Fruit fly (Drosophila melanogaster) whole organism, embryonic: Measurements from ENCODE around the gene att-ORFB.

ENCODE experiments used
- CG10959 ChIP-seq: fragments of 200-800 bp; sonication (Bioruptor generic); IDR thresholded peaks from 2 replicates; pipeline ENCODE4 v1.3.6; 2022; ENCODE audit warnings: missing biosample characterization, missing genetic modification characterization
- CG11504 ChIP-seq: fragments of 200-800 bp; sonication (Bioruptor generic); optimal IDR thresholded peaks from 3 replicates; lab custom pipeline; 2019; ENCODE audit warnings: missing biosample characterization, mild to moderate bottlenecking, missing genetic modification characterization, moderate library complexity
- CG12744 ChIP-seq: fragments of 200-800 bp; sonication (Bioruptor generic); optimal IDR thresholded peaks from 2 replicates; lab custom pipeline; 2016; ENCODE audit warnings: missing biosample characterization, missing genetic modification characterization
- CG13296 ChIP-seq: fragments of 200-800 bp; sonication (Bioruptor generic); optimal IDR thresholded peaks from 3 replicates; lab custom pipeline; 2018; ENCODE audit warnings: missing biosample characterization, mild to moderate bottlenecking, missing genetic modification characterization
- CG14667 ChIP-seq: fragments of 200-800 bp; sonication (Bioruptor generic); IDR thresholded peaks from 2 replicates; pipeline ENCODE4 v1.3.6; 2022; ENCODE audit warnings: missing biosample characterization, missing genetic modification characterization
- CG2678 ChIP-seq: fragments of 200-800 bp; sonication (Bioruptor generic); optimal IDR thresholded peaks from 3 replicates; lab custom pipeline; 2019; ENCODE audit warnings: missing biosample characterization, mild to moderate bottlenecking, missing genetic modification characterization, moderate library complexity
- CG2712 ChIP-seq: fragments of 200-800 bp; optimal IDR thresholded peaks from 3 replicates; lab custom pipeline; 2019; ENCODE audit warnings: missing biosample characterization, mild to moderate bottlenecking, missing genetic modification characterization, moderate library complexity
- CG31388 ChIP-seq: fragments of 200-800 bp; sonication (Bioruptor generic); optimal IDR thresholded peaks from 2 replicates; lab custom pipeline; 2016; ENCODE audit warnings: missing biosample characterization, missing genetic modification characterization
- CG33557 ChIP-seq: fragments of 200-800 bp; sonication (Bioruptor generic); optimal IDR thresholded peaks from 2 replicates; lab custom pipeline; 2019; ENCODE audit warnings: missing biosample characterization, mild to moderate bottlenecking, missing genetic modification characterization, moderate library complexity
- CG3995 ChIP-seq: fragments of 200-800 bp; sonication (Bioruptor generic); optimal IDR thresholded peaks from 3 replicates; lab custom pipeline; 2016; ENCODE audit warnings: missing biosample characterization, missing genetic modification characterization
- CG4328 ChIP-seq: fragments of 200-800 bp; sonication (Bioruptor generic); optimal IDR thresholded peaks from 3 replicates; lab custom pipeline; 2017; ENCODE audit warnings: missing biosample characterization, missing genetic modification reagents, missing genetic modification characterization
- CG5953 ChIP-seq: fragments of 200-800 bp; sonication (Bioruptor generic); IDR thresholded peaks from 2 replicates; pipeline ENCODE4 v1.3.6; 2022; ENCODE audit warnings: missing biosample characterization, missing genetic modification characterization
- CG9437 ChIP-seq: fragments of 200-800 bp; sonication (Bioruptor generic); optimal IDR thresholded peaks from 2 replicates; lab custom pipeline; 2018; ENCODE audit warnings: missing biosample characterization, mild to moderate bottlenecking, missing genetic modification characterization
- Dip3 ChIP-seq: fragments of 200-800 bp; sonication (Bioruptor generic); optimal IDR thresholded peaks from 3 replicates; lab custom pipeline; 2016; ENCODE audit warnings: missing biosample characterization, missing genetic modification characterization
- Dll ChIP-seq: fragments of 200-800 bp; sonication (Bioruptor generic); IDR thresholded peaks from 4 replicates; pipeline ENCODE4 v1.3.6; 2022; ENCODE audit warnings: missing biosample characterization, missing genetic modification characterization; ENCODE audit not compliant: partially characterized antibody
- Dref ChIP-seq: fragments of 200-800 bp; sonication (Bioruptor generic); IDR thresholded peaks from 2 replicates; pipeline ENCODE4 v1.3.6; 2022; ENCODE audit warnings: missing biosample characterization, missing genetic modification characterization
- E2f2 ChIP-seq: fragments of 200-800 bp; sonication (Bioruptor generic); IDR thresholded peaks from 2 replicates; pipeline ENCODE4 v1.3.6; 2022; ENCODE audit warnings: missing biosample characterization, missing genetic modification characterization
- HmgZ ChIP-seq: fragments of 200-800 bp; sonication (Bioruptor generic); optimal IDR thresholded peaks from 2 replicates; lab custom pipeline; 2018; ENCODE audit warnings: missing biosample characterization, mild to moderate bottlenecking, missing genetic modification characterization
- Lhr ChIP-seq: fragments of 200-800 bp; sonication (Bioruptor generic); optimal IDR thresholded peaks from 3 replicates; lab custom pipeline; 2017; ENCODE audit warnings: mild to moderate bottlenecking, missing biosample characterization, missing genetic modification reagents, missing genetic modification characterization
- MTF-1 ChIP-seq: fragments of 200-800 bp; sonication (Bioruptor generic); optimal IDR thresholded peaks from 2 replicates; lab custom pipeline; 2018; ENCODE audit warnings: missing biosample characterization, mild to moderate bottlenecking, missing genetic modification characterization, borderline replicate concordance
- Oaz ChIP-seq: fragments of 200-800 bp; sonication (Bioruptor generic); IDR thresholded peaks from 2 replicates; pipeline ENCODE4 v1.3.6; 2022; ENCODE audit warnings: missing biosample characterization, missing genetic modification characterization
- Stat92E ChIP-seq, 3 experiments: fragments of >200 bp in 2 of 3; fragments of 200-800 bp in 1 of 3; sonication (Bioruptor generic) in 1 of 3; optimal IDR thresholded peaks; 2 replicates each; lab custom pipeline; 2017 to 2019; ENCODE audit warnings: missing biosample characterization in 3 of 3, missing genetic modification characterization in 3 of 3, mild to moderate bottlenecking in 1 of 3, moderate library complexity in 1 of 3
- Vsx1 ChIP-seq: fragments of 200-800 bp; sonication (Bioruptor generic); optimal IDR thresholded peaks from 2 replicates; lab custom pipeline; 2017; ENCODE audit warnings: missing biosample characterization, mild to moderate bottlenecking, missing genetic modification characterization, missing genetic modification reagents
- Xrp1 ChIP-seq: fragments of 200-800 bp; sonication (Bioruptor generic); IDR thresholded peaks from 2 replicates; pipeline ENCODE4 v1.3.6; 2022; ENCODE audit warnings: missing biosample characterization, missing genetic modification characterization
- ac ChIP-seq: fragments of 200-800 bp; sonication (Bioruptor generic); optimal IDR thresholded peaks from 3 replicates; lab custom pipeline; 2017; ENCODE audit warnings: missing biosample characterization, mild to moderate bottlenecking, missing genetic modification characterization
- bsh ChIP-seq, 2 experiments: fragments of 200-800 bp; sonication (Bioruptor generic); optimal IDR thresholded peaks; 2 replicates each; lab custom pipeline; 2017 to 2018; ENCODE audit warnings: mild to moderate bottlenecking in 2 of 2, missing biosample characterization in 2 of 2, missing genetic modification characterization in 2 of 2, moderate library complexity in 1 of 2
- croc ChIP-seq: fragments of 200-800 bp; sonication (Bioruptor generic); conservative IDR thresholded peaks from 3 replicates; pipeline ENCODE4 v1.3.6; 2022; ENCODE audit warnings: missing biosample characterization, missing genetic modification characterization
- dm ChIP-seq: fragments of 200-800 bp; sonication (Bioruptor generic); optimal IDR thresholded peaks from 3 replicates; lab custom pipeline; 2016; ENCODE audit warnings: missing biosample characterization, missing genetic modification characterization
- dmrt11E ChIP-seq: fragments of 200-800 bp; sonication (Bioruptor generic); optimal IDR thresholded peaks from 3 replicates; lab custom pipeline; 2018; ENCODE audit warnings: missing biosample characterization, mild to moderate bottlenecking, missing genetic modification characterization, moderate library complexity
- dpn ChIP-seq, 2 experiments: fragments of 200-800 bp; sonication (Bioruptor generic); optimal IDR thresholded peaks; 3 replicates each; lab custom pipeline; 2016; ENCODE audit warnings: missing biosample characterization in 2 of 2, missing genetic modification characterization in 2 of 2
- exex ChIP-seq: fragments of 200-800 bp; sonication (Bioruptor generic); optimal IDR thresholded peaks from 4 replicates; lab custom pipeline; 2018; ENCODE audit warnings: missing biosample characterization, mild to moderate bottlenecking, missing genetic modification characterization, moderate library complexity
- fd96Cb ChIP-seq: fragments of 200-800 bp; sonication (Bioruptor generic); optimal IDR thresholded peaks from 2 replicates; lab custom pipeline; 2018; ENCODE audit warnings: missing biosample characterization, mild to moderate bottlenecking, missing genetic modification characterization, moderate library complexity
- gce ChIP-seq: fragments of 200-800 bp; sonication (Bioruptor generic); IDR thresholded peaks from 3 replicates; pipeline ENCODE4 v1.3.6; 2022; ENCODE audit warnings: missing biosample characterization, missing genetic modification characterization
- gem ChIP-seq: fragments of 200-800 bp; sonication (Bioruptor generic); optimal IDR thresholded peaks from 2 replicates; lab custom pipeline; 2019; ENCODE audit warnings: missing biosample characterization, mild to moderate bottlenecking, missing genetic modification characterization, moderate library complexity
- grn ChIP-seq: fragments of 200-800 bp; sonication (Bioruptor generic); optimal IDR thresholded peaks from 3 replicates; lab custom pipeline; 2017; ENCODE audit warnings: missing biosample characterization, missing genetic modification characterization
- ken ChIP-seq: fragments of 200-800 bp; sonication (Bioruptor generic); IDR thresholded peaks from 3 replicates; pipeline ENCODE4 v1.3.6; 2022; ENCODE audit warnings: missing biosample characterization, missing genetic modification characterization
- lmd ChIP-seq: fragments of 200-800 bp; sonication (Bioruptor generic); IDR thresholded peaks from 2 replicates; pipeline ENCODE4 v1.3.6; 2022; ENCODE audit warnings: missing biosample characterization, missing genetic modification characterization
- org-1 ChIP-seq: fragments of 200-800 bp; sonication (Bioruptor generic); optimal IDR thresholded peaks from 2 replicates; lab custom pipeline; 2017; ENCODE audit warnings: missing biosample characterization, missing genetic modification characterization
- phol ChIP-seq: fragments of 200-800 bp; sonication (Bioruptor generic); optimal IDR thresholded peaks from 3 replicates; lab custom pipeline; 2018; ENCODE audit warnings: missing biosample characterization, mild to moderate bottlenecking, missing genetic modification characterization, moderate library complexity
- pita ChIP-seq: fragments of 200-800 bp; sonication (Bioruptor generic); optimal IDR thresholded peaks from 2 replicates; lab custom pipeline; 2017; ENCODE audit warnings: missing biosample characterization, mild to moderate bottlenecking, missing genetic modification characterization
- pros ChIP-seq: fragments of 200-800 bp; sonication (Bioruptor generic); optimal IDR thresholded peaks from 3 replicates; lab custom pipeline; 2019; ENCODE audit warnings: missing biosample characterization, mild to moderate bottlenecking, missing genetic modification characterization, moderate library complexity
- rib ChIP-seq: fragments of 200-800 bp; sonication (Bioruptor generic); IDR thresholded peaks from 2 replicates; pipeline ENCODE4 v1.3.6; 2022; ENCODE audit warnings: missing biosample characterization, missing genetic modification characterization
- sisA ChIP-seq: fragments of 200-800 bp; sonication (Bioruptor generic); IDR thresholded peaks from 2 replicates; pipeline ENCODE4 v1.3.6; 2022; ENCODE audit warnings: missing biosample characterization, missing genetic modification characterization
- sug ChIP-seq: fragments of 200-800 bp; optimal IDR thresholded peaks from 2 replicates; lab custom pipeline; 2019; ENCODE audit warnings: missing biosample characterization, mild to moderate bottlenecking, missing genetic modification characterization, moderate library complexity
- tx ChIP-seq: fragments of 200-800 bp; sonication (Bioruptor generic); optimal IDR thresholded peaks from 2 replicates; lab custom pipeline; 2016; ENCODE audit warnings: missing biosample characterization, missing genetic modification characterization
- unpg ChIP-seq: fragments of 200-800 bp; sonication (Bioruptor generic); optimal IDR thresholded peaks from 3 replicates; lab custom pipeline; 2018; ENCODE audit warnings: missing biosample characterization, mild to moderate bottlenecking, missing genetic modification characterization, moderate library complexity
- usp ChIP-seq: fragments of >200 bp; optimal IDR thresholded peaks from 2 replicates; lab custom pipeline; 2017; ENCODE audit warnings: missing biosample characterization, missing genetic modification characterization
- vfl ChIP-seq: fragments of 200-800 bp; sonication (Bioruptor generic); optimal IDR thresholded peaks from 2 replicates; lab custom pipeline; 2016; ENCODE audit warnings: missing biosample characterization, missing genetic modification characterization
- wor ChIP-seq: fragments of 200-800 bp; sonication (Bioruptor generic); IDR thresholded peaks from 2 replicates; pipeline ENCODE4 v1.3.6; 2022; ENCODE audit warnings: missing biosample characterization, missing genetic modification characterization
- zen ChIP-seq: fragments of 200-800 bp; sonication (Bioruptor generic); optimal IDR thresholded peaks from 3 replicates; lab custom pipeline; 2018; ENCODE audit warnings: missing biosample characterization, mild to moderate bottlenecking, missing genetic modification characterization, moderate library complexity
- zf30C ChIP-seq: fragments of 200-800 bp; sonication (Bioruptor generic); optimal IDR thresholded peaks from 3 replicates; lab custom pipeline; 2018; ENCODE audit warnings: missing biosample characterization, mild to moderate bottlenecking, missing genetic modification characterization

Gene att-ORFB

dm6 chr3R:20560668-20561226, 6.5 kb upstream of the att-ORFB start, which contains the start of gene CG5191 (continued):
- TF ChIP-seq Dll (GFP tag; lab: Robert Waterston, UW) (peak; percentile 55; the same call in 3 of the 4 replicates), Dref (GFP tag; lab: Robert Waterston, UW) (no peak), croc (GFP tag; lab: Robert Waterston, UW) (no peak), gem (tag; lab: Kevin White, UChicago) (no peak), pita (GFP tag; lab: Kevin White, UChicago) (no peak), Xrp1 (no peak), vfl (GFP tag; lab: Kevin White, UChicago) (no peak), CG3995 (GFP tag; lab: Kevin White, UChicago) (no peak), ken (GFP tag; lab: Robert Waterston, UW) (no peak), CG12744 (GFP tag; lab: Kevin White, UChicago) (no peak), dmrt11E (no peak), CG4328 (GFP tag; lab: Kevin White, UChicago) (no peak), rib (GFP tag; lab: Robert Waterston, UW) (no peak), exex (tag; lab: Kevin White, UChicago) (no peak), fd96Cb (tag; lab: Kevin White, UChicago) (no peak), CG10959 (GFP tag; lab: Robert Waterston, UW) (no peak), grn (GFP tag; lab: Kevin White, UChicago) (no peak), tx (GFP tag; lab: Kevin White, UChicago) (no peak), pros (GFP tag; lab: Kevin White, UChicago) (no peak), sug (tag; lab: Kevin White, UChicago) (no peak), dm (GFP tag; lab: Kevin White, UChicago) (no peak), CG14667 (GFP tag; lab: Robert Waterston, UW) (no peak), phol (peak; percentile 30), org-1 (GFP tag; lab: Kevin White, UChicago) (no peak), CG2712 (tag; lab: Kevin White, UChicago) (no peak), MTF-1 (GFP tag; lab: Kevin White, UChicago) (no peak), dpn (GFP tag; optimal IDR thresholded peaks at IDR 0.05; lab: Kevin White, UChicago) (no peak), Oaz (GFP tag; lab: Robert Waterston, UW) (no peak), Vsx1 (GFP tag; lab: Kevin White, UChicago) (no peak), E2f2 (GFP tag; lab: Robert Waterston, UW) (no peak), CG13296 (GFP tag; lab: Kevin White, UChicago) (no peak), Stat92E (GFP tag; optimal IDR thresholded peaks at IDR 0.05; lab: Kevin White, UChicago) (peak in 1 of 3 experiments; percentile 20), unpg (GFP tag; lab: Kevin White, UChicago) (no peak), usp (no peak), CG31388 (GFP tag; lab: Kevin White, UChicago) (no peak), Dip3 (GFP tag; lab: Kevin White, UChicago) (no peak), CG2678 (tag; lab: Kevin White, UChicago) (peak; percentile 15), zen (no peak), wor (GFP tag; lab: Robert Waterston, UW) (0 out of 2 replicates have a peak, but pooled peaks have one; percentile 10), zf30C (no peak), sisA (GFP tag; lab: Robert Waterston, UW) (no peak), CG33557 (GFP tag; lab: Kevin White, UChicago) (no peak), CG9437 (GFP tag; lab: Kevin White, UChicago) (no peak), CG5953 (GFP tag; lab: Robert Waterston, UW) (no peak), gce (GFP tag; lab: Robert Waterston, UW) (no peak), lmd (GFP tag; lab: Robert Waterston, UW) (no peak), CG11504 (tag; lab: Kevin White, UChicago) (peak; percentile 33), Lhr (GFP tag; lab: Kevin White, UChicago) (no peak), bsh (GFP tag; optimal IDR thresholded peaks at IDR 0.05; lab: Kevin White, UChicago) (no peak), HmgZ (tag; lab: Kevin White, UChicago) (no peak), ac (GFP tag; lab: Kevin White, UChicago) (peak; percentile 13)
